Worm (Caenorhabditis elegans): ENCODE data around the gene bcl-11.

ce11 chrV:6358709-6359108 lies 2.9 kb downstream of the bcl-11 start:
- TF ChIP-seq unc-39 (tag; optimal IDR thresholded peaks at IDR 0.05), result no peak
- no peak for TF ChIP-seq nhr-237 (tag; optimal IDR thresholded peaks at IDR 0.05)
- TF ChIP-seq ces-1 (GFP tag; optimal IDR thresholded peaks at IDR 0.05), result no peak
- TF ChIP-seq snpc-4 (tag; optimal IDR thresholded peaks at IDR 0.05), result no peak

Data from whole organism, mixed stage, embryonic.